Worm (Caenorhabditis elegans): ENCODE measurements around the gene siah-1.

DNA sequence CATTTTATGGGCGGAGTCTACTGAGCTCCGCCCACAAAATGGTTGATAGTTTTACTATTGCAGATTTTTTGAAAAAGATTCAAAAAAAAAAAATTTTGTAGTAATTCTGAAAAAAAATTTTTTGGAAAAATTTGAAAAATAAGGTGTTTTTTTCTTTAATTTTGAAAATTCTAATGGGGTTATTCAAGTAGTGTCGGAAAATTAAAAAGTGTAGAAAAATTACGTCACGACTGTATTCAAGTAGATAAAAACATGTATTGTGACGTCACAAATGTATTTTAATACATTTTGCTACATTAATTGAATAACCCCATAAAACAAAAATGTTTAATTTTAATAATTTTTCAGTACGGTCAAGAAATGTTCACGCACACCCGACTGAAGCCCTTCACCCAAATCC lies 10.6 kb upstream of the siah-1 start:
- TF ChIP-seq unc-130 (GFP tag; optimal IDR thresholded peaks at IDR 0.05) (no peak), egl-27 (tag; optimal IDR thresholded peaks at IDR 0.05) (no peak)

All from whole organism, L4 larva.